Worm (Caenorhabditis elegans) whole organism, early embryonic: Measurements from ENCODE around the gene T28A11.3.

ENCODE experiments used
- B0310.2 ChIP-seq: sonication (generic microtip); optimal IDR thresholded peaks from 2 replicates; lab custom pipeline; 2016; ENCODE audit warnings: mild to moderate bottlenecking, missing genetic modification characterization, missing compliant biosample characterization
- F13C5.2 ChIP-seq: sonication (generic microtip); optimal IDR thresholded peaks from 2 replicates; lab custom pipeline; 2017; ENCODE audit warnings: mild to moderate bottlenecking, missing genetic modification characterization, inconsistent platforms, missing compliant biosample characterization
- aly-1 ChIP-seq: sonication (generic microtip); optimal IDR thresholded peaks from 2 replicates; lab custom pipeline; 2016; ENCODE audit warnings: missing genetic modification characterization, missing compliant biosample characterization
- ama-1 ChIP-seq: fragments of 150-350 bp; optimal IDR thresholded peaks from 2 replicates; lab custom pipeline; 2014
- ceh-13 ChIP-seq: fragments of 200-800 bp; sonication (Bioruptor generic); optimal IDR thresholded peaks from 2 replicates; lab custom pipeline; 2018; ENCODE audit warnings: mild to moderate bottlenecking, missing genetic modification characterization, missing compliant biosample characterization
- ceh-36 ChIP-seq: sonication (generic microtip); optimal IDR thresholded peaks from 2 replicates; lab custom pipeline; 2016; ENCODE audit warnings: missing genetic modification characterization, inconsistent platforms, missing compliant biosample characterization
- ets-7 ChIP-seq: sonication (generic microtip); optimal IDR thresholded peaks from 2 replicates; lab custom pipeline; 2016; ENCODE audit warnings: missing genotype, missing genetic modification characterization, missing compliant biosample characterization
- flt-1 ChIP-seq: fragments of 200-800 bp; sonication (Bioruptor generic); IDR thresholded peaks from 2 replicates; pipeline ENCODE4 v1.3.6; 2022; ENCODE audit warnings: missing genetic modification characterization, missing compliant biosample characterization
- hmbx-1 ChIP-seq: sonication (generic microtip); optimal IDR thresholded peaks from 2 replicates; lab custom pipeline; 2016; ENCODE audit warnings: mild to moderate bottlenecking, missing genetic modification characterization, missing compliant biosample characterization
- hmg-4 ChIP-seq: fragments of 200-800 bp; sonication (Bioruptor generic); optimal IDR thresholded peaks from 2 replicates; lab custom pipeline; 2018; ENCODE audit warnings: mild to moderate bottlenecking, missing genetic modification characterization, missing compliant biosample characterization
- hnd-1 ChIP-seq: sonication (generic microtip); optimal IDR thresholded peaks from 2 replicates; lab custom pipeline; 2016; ENCODE audit warnings: missing genetic modification characterization, missing compliant biosample characterization
- pes-1 ChIP-seq: fragments of 200-800 bp; sonication (Bioruptor generic); IDR thresholded peaks from 2 replicates; pipeline ENCODE4 v1.3.6; 2022; ENCODE audit warnings: missing genetic modification reagents, missing genetic modification characterization, missing compliant biosample characterization
- scrt-1 ChIP-seq: fragments of 200-800 bp; sonication (Bioruptor generic); IDR thresholded peaks from 2 replicates; pipeline ENCODE4 v1.3.6; 2022; ENCODE audit warnings: missing genetic modification characterization, missing compliant biosample characterization
- sea-1 ChIP-seq: fragments of 200-800 bp; sonication (Bioruptor generic); conservative IDR thresholded peaks from 2 replicates; pipeline ENCODE4 v1.3.6; 2022; ENCODE audit warnings: missing genetic modification characterization, missing compliant biosample characterization
- tbx-11 ChIP-seq: fragments of 200-800 bp; sonication (Bioruptor generic); IDR thresholded peaks from 2 replicates; pipeline ENCODE4 v1.3.6; 2022; ENCODE audit warnings: missing genetic modification characterization, missing compliant biosample characterization
- tbx-37 ChIP-seq: fragments of 200-800 bp; sonication (Bioruptor generic); conservative IDR thresholded peaks from 2 replicates; pipeline ENCODE4 v1.3.6; 2022; ENCODE audit warnings: missing genetic modification reagents, missing genetic modification characterization, missing compliant biosample characterization
- tra-4 ChIP-seq: sonication (generic microtip); optimal IDR thresholded peaks from 2 replicates; lab custom pipeline; 2017; ENCODE audit warnings: missing genetic modification characterization, missing compliant biosample characterization

The T28A11.3 gene

ce11 chrV:3244703-3245102, 30.4 kb upstream of the T28A11.3 start, which contains the start of gene srj-7:
srj-7 (plus strand) TSS chrV:3245003.
- TF ChIP-seq flt-1 (no peak), ceh-36 (tag; lab: Kevin White, UChicago) (no peak), ama-1 (lab: Kevin White, UChicago) (no peak), scrt-1 (GFP tag; lab: Robert Waterston, UW) (no peak), hmg-4 (GFP tag; lab: Kevin White, UChicago) (no peak), tbx-11 (GFP tag; lab: Robert Waterston, UW) (no peak), F13C5.2 (no peak), ets-7 (tag; lab: Kevin White, UChicago) (no peak), tbx-37 (GFP tag; lab: Robert Waterston, UW) (no peak), B0310.2 (tag; lab: Kevin White, UChicago) (no peak), pes-1 (GFP tag; lab: Robert Waterston, UW) (no peak), hmbx-1 (tag; lab: Kevin White, UChicago) (no peak), ceh-13 (GFP tag; lab: Kevin White, UChicago) (no peak), sea-1 (no peak)

- TF ChIP-seq tbx-37 (GFP tag; lab: Robert Waterston, UW) (no peak), B0310.2 (tag; lab: Kevin White, UChicago) (no peak), ets-7 (tag; lab: Kevin White, UChicago) (no peak), scrt-1 (GFP tag; lab: Robert Waterston, UW) (no peak), tra-4 (tag; lab: Kevin White, UChicago) (no peak), sea-1 (no peak)
Observed at ce11 chrV:3247515-3247914, 27.6 kb upstream of the T28A11.3 start, which contains the start of gene srj-8. srj-8 (plus strand) TSS chrV:3247815.

ce11 chrV:3250153-3250552, 25.0 kb upstream of the T28A11.3 start, which contains the start of gene T28A11.13:
T28A11.13 (minus strand) TSS chrV:3250253.
- TF ChIP-seq tbx-11 (GFP tag; lab: Robert Waterston, UW) (no peak), ama-1 (lab: Kevin White, UChicago) (no peak), ets-7 (tag; lab: Kevin White, UChicago) (no peak), ceh-13 (GFP tag; lab: Kevin White, UChicago) (no peak), scrt-1 (GFP tag; lab: Robert Waterston, UW) (no peak), hmg-4 (GFP tag; lab: Kevin White, UChicago) (no peak), B0310.2 (tag; lab: Kevin White, UChicago) (no peak), ceh-36 (tag; lab: Kevin White, UChicago) (no peak), tra-4 (tag; lab: Kevin White, UChicago) (no peak), hnd-1 (tag; lab: Kevin White, UChicago) (no peak)

ce11 chrV:3256051-3256450, 19.1 kb upstream of the T28A11.3 start, which contains the start of gene srt-63:
srt-63 (minus strand) TSS chrV:3256151.
- TF ChIP-seq pes-1 (GFP tag; lab: Robert Waterston, UW), result no peak

ce11 chrV:3256809-3257208, 18.3 kb upstream of the T28A11.3 start:
- TF ChIP-seq hnd-1 (tag; lab: Kevin White, UChicago) (no peak), hmbx-1 (tag; lab: Kevin White, UChicago) (no peak), sea-1 (no peak), ets-7 (tag; lab: Kevin White, UChicago) (no peak), aly-1 (tag; lab: Kevin White, UChicago) (no peak), B0310.2 (tag; lab: Kevin White, UChicago) (no peak), flt-1 (no peak), hmg-4 (GFP tag; lab: Kevin White, UChicago) (no peak), scrt-1 (GFP tag; lab: Robert Waterston, UW) (no peak), tbx-11 (GFP tag; lab: Robert Waterston, UW) (no peak), tra-4 (tag; lab: Kevin White, UChicago) (no peak), tbx-37 (GFP tag; lab: Robert Waterston, UW) (no peak), pes-1 (GFP tag; lab: Robert Waterston, UW) (no peak), ceh-13 (GFP tag; lab: Kevin White, UChicago) (no peak), ama-1 (lab: Kevin White, UChicago) (no peak), ceh-36 (tag; lab: Kevin White, UChicago) (no peak), F13C5.2 (no peak)

- TF ChIP-seq ceh-36 (tag; lab: Kevin White, UChicago) (no peak), tbx-11 (GFP tag; lab: Robert Waterston, UW) (no peak), hmbx-1 (tag; lab: Kevin White, UChicago) (no peak), ceh-13 (GFP tag; lab: Kevin White, UChicago) (no peak), scrt-1 (GFP tag; lab: Robert Waterston, UW) (no peak), aly-1 (tag; lab: Kevin White, UChicago) (no peak), flt-1 (no peak), hnd-1 (tag; lab: Kevin White, UChicago) (no peak), pes-1 (GFP tag; lab: Robert Waterston, UW) (no peak), ama-1 (lab: Kevin White, UChicago) (no peak), F13C5.2 (no peak), tbx-37 (GFP tag; lab: Robert Waterston, UW) (no peak), ets-7 (tag; lab: Kevin White, UChicago) (no peak), hmg-4 (GFP tag; lab: Kevin White, UChicago) (no peak), B0310.2 (tag; lab: Kevin White, UChicago) (no peak), tra-4 (tag; lab: Kevin White, UChicago) (no peak), sea-1 (no peak)
Observed at ce11 chrV:3257277-3257676, 17.9 kb upstream of the T28A11.3 start, which contains the start of gene T28A11.22. T28A11.22 (plus strand) TSS chrV:3257577.

- TF ChIP-seq scrt-1 (GFP tag; lab: Robert Waterston, UW) (no peak), ama-1 (lab: Kevin White, UChicago) (no peak), hmg-4 (GFP tag; lab: Kevin White, UChicago) (no peak), tbx-11 (GFP tag; lab: Robert Waterston, UW) (no peak), ceh-13 (GFP tag; lab: Kevin White, UChicago) (no peak), F13C5.2 (no peak)
Observed at ce11 chrV:3259168-3259622, 15.9 kb upstream of the T28A11.3 start, which contains the start of gene T28A11.16. T28A11.16 (minus strand) TSS chrV:3259218.
